Fruit fly (Drosophila melanogaster) whole organism, embryonic: Measurements from ENCODE around the gene Sry-alpha.
A peak's percentile ranks its signal among the peaks of the same experiment; 100 is the strongest.

Experiments used
- Abd-B ChIP-seq: fragments of 200-800 bp; sonication (Bioruptor generic); optimal IDR thresholded peaks from 2 replicates; lab custom pipeline; 2018; ENCODE audit warnings: missing biosample characterization, mild to moderate bottlenecking, missing genetic modification characterization, moderate library complexity
- Ada2b ChIP-seq: fragments of 200-800 bp; sonication (Bioruptor generic); IDR thresholded peaks from 2 replicates; pipeline ENCODE4 v1.3.6; 2022; ENCODE audit warnings: missing biosample characterization, missing genetic modification characterization
- Blimp-1 ChIP-seq: fragments of 200-800 bp; sonication (Bioruptor generic); optimal IDR thresholded peaks from 3 replicates; lab custom pipeline; 2018; ENCODE audit warnings: missing biosample characterization, missing genetic modification characterization, mild to moderate bottlenecking, moderate library complexity, missing genetic modification reagents
- Bteb2 ChIP-seq: fragments of 200-800 bp; sonication (Bioruptor generic); optimal IDR thresholded peaks from 2 replicates; lab custom pipeline; 2016; ENCODE audit warnings: missing biosample characterization, missing genetic modification characterization
- CG10959 ChIP-seq: fragments of 200-800 bp; sonication (Bioruptor generic); IDR thresholded peaks from 2 replicates; pipeline ENCODE4 v1.3.6; 2022; ENCODE audit warnings: missing biosample characterization, missing genetic modification characterization
- CG14667 ChIP-seq: fragments of 200-800 bp; sonication (Bioruptor generic); IDR thresholded peaks from 2 replicates; pipeline ENCODE4 v1.3.6; 2022; ENCODE audit warnings: missing biosample characterization, missing genetic modification characterization
- CG15011 ChIP-seq: fragments of 200-800 bp; sonication (Bioruptor generic); optimal IDR thresholded peaks from 3 replicates; lab custom pipeline; 2018; ENCODE audit warnings: missing biosample characterization, mild to moderate bottlenecking, missing genetic modification characterization
- CG15073 ChIP-seq: fragments of 200-800 bp; sonication (Bioruptor generic); optimal IDR thresholded peaks from 2 replicates; lab custom pipeline; 2016; ENCODE audit warnings: missing biosample characterization, missing genetic modification characterization
- CG18599 ChIP-seq: fragments of 200-800 bp; sonication (Bioruptor generic); optimal IDR thresholded peaks from 3 replicates; lab custom pipeline; 2017; ENCODE audit warnings: missing biosample characterization, missing genetic modification characterization, mild to moderate bottlenecking, moderate library complexity, missing genetic modification reagents
- CG2202 ChIP-seq: fragments of 200-800 bp; sonication (Bioruptor generic); optimal IDR thresholded peaks from 2 replicates; lab custom pipeline; 2018; ENCODE audit warnings: missing biosample characterization, mild to moderate bottlenecking, missing genetic modification characterization
- CG31224 ChIP-seq: fragments of 200-800 bp; sonication (Bioruptor generic); IDR thresholded peaks from 2 replicates; pipeline ENCODE4 v1.3.6; 2022; ENCODE audit warnings: missing biosample characterization, missing genetic modification characterization
- CG3281 ChIP-seq: fragments of 200-800 bp; sonication (Bioruptor generic); optimal IDR thresholded peaks from 3 replicates; lab custom pipeline; 2017; ENCODE audit warnings: missing biosample characterization, mild to moderate bottlenecking, missing genetic modification characterization
- CG34422 ChIP-seq: fragments of 200-800 bp; sonication (Bioruptor generic); IDR thresholded peaks from 3 replicates; pipeline ENCODE4 v1.3.6; 2022; ENCODE audit warnings: missing biosample characterization, missing genetic modification characterization
- CG4730 ChIP-seq: fragments of 200-800 bp; sonication (Bioruptor generic); IDR thresholded peaks from 2 replicates; pipeline ENCODE4 v1.3.6; 2022; ENCODE audit warnings: missing biosample characterization, missing genetic modification characterization
- CG6272 ChIP-seq: fragments of 200-800 bp; sonication (Bioruptor generic); IDR thresholded peaks from 2 replicates; pipeline ENCODE4 v1.3.6; 2022; ENCODE audit warnings: missing biosample characterization, missing genetic modification characterization
- CG7786 ChIP-seq: fragments of 200-800 bp; sonication (Bioruptor generic); optimal IDR thresholded peaks from 2 replicates; lab custom pipeline; 2016; ENCODE audit warnings: missing biosample characterization, missing genetic modification characterization
- CG8290 ChIP-seq, 3 experiments: fragments of 200-800 bp; sonication (Bioruptor generic); optimal IDR thresholded peaks; 2 replicates each; lab custom pipeline; 2016 to 2019; ENCODE audit warnings: missing biosample characterization in 3 of 3, missing genetic modification characterization in 3 of 3, mild to moderate bottlenecking in 2 of 3, moderate library complexity in 1 of 3
- Dll ChIP-seq: fragments of 200-800 bp; sonication (Bioruptor generic); IDR thresholded peaks from 4 replicates; pipeline ENCODE4 v1.3.6; 2022; ENCODE audit warnings: missing biosample characterization, missing genetic modification characterization; ENCODE audit not compliant: partially characterized antibody
- Doc2 ChIP-seq: fragments of 200-800 bp; sonication (Bioruptor generic); IDR thresholded peaks from 2 replicates; pipeline ENCODE4 v1.3.6; 2022; ENCODE audit warnings: missing biosample characterization, missing genetic modification characterization
- Ets65A ChIP-seq: fragments of 200-800 bp; sonication (Bioruptor generic); peaks from one replicate; lab custom pipeline; 2016; ENCODE audit warnings: missing biosample characterization, missing genetic modification characterization
- Fer1 ChIP-seq: fragments of 200-800 bp; sonication (Bioruptor generic); optimal IDR thresholded peaks from 2 replicates; lab custom pipeline; 2017; ENCODE audit warnings: missing biosample characterization, mild to moderate bottlenecking, missing genetic modification characterization
- Fer2 ChIP-seq: fragments of 200-800 bp; sonication (Bioruptor generic); optimal IDR thresholded peaks from 2 replicates; lab custom pipeline; 2018; ENCODE audit warnings: missing biosample characterization, mild to moderate bottlenecking, missing genetic modification characterization, moderate library complexity
- Gug ChIP-seq: fragments of 200-800 bp; sonication (Bioruptor generic); IDR thresholded peaks from 4 replicates; pipeline ENCODE4 v1.3.6; 2022; ENCODE audit warnings: missing biosample characterization, missing genetic modification characterization
- HHEX ChIP-seq: fragments of 200-800 bp; sonication (Bioruptor generic); optimal IDR thresholded peaks from 3 replicates; lab custom pipeline; 2017; ENCODE audit warnings: missing biosample characterization, mild to moderate bottlenecking, missing genetic modification characterization, missing genetic modification reagents
- Jarid2 ChIP-seq: fragments of 200-800 bp; sonication (Bioruptor generic); optimal IDR thresholded peaks from 3 replicates; lab custom pipeline; 2017; ENCODE audit warnings: mild to moderate bottlenecking, missing biosample characterization, missing genetic modification reagents, missing genetic modification characterization
- Neu2 ChIP-seq: fragments of 200-800 bp; sonication (Bioruptor generic); optimal IDR thresholded peaks from 3 replicates; lab custom pipeline; 2016; ENCODE audit warnings: missing biosample characterization, missing genetic modification characterization, borderline replicate concordance
- Nf-YB ChIP-seq: fragments of 200-800 bp; sonication (Bioruptor generic); optimal IDR thresholded peaks from 3 replicates; lab custom pipeline; 2019; ENCODE audit warnings: missing biosample characterization, mild to moderate bottlenecking, missing genetic modification characterization, moderate library complexity
- Oli ChIP-seq: fragments of 200-800 bp; sonication (Bioruptor generic); optimal IDR thresholded peaks from 2 replicates; lab custom pipeline; 2018; ENCODE audit warnings: missing biosample characterization, mild to moderate bottlenecking, missing genetic modification characterization, moderate library complexity
- al ChIP-seq: fragments of 200-800 bp; sonication (Bioruptor generic); IDR thresholded peaks from 2 replicates; pipeline ENCODE4 v1.3.6; 2022; ENCODE audit warnings: missing biosample characterization, missing genetic modification characterization
- amos ChIP-seq: fragments of 200-800 bp; sonication (Bioruptor generic); IDR thresholded peaks from 2 replicates; pipeline ENCODE4 v1.3.6; 2022; ENCODE audit warnings: missing biosample characterization, missing genetic modification characterization; ENCODE audit not compliant: partially characterized antibody
- bigmax ChIP-seq: fragments of 200-800 bp; sonication (Bioruptor generic); optimal IDR thresholded peaks from 2 replicates; lab custom pipeline; 2018; ENCODE audit warnings: missing biosample characterization, mild to moderate bottlenecking, missing genetic modification characterization
- ci ChIP-seq: fragments of 200-800 bp; sonication (Bioruptor generic); IDR thresholded peaks from 3 replicates; pipeline ENCODE4 v1.3.6; 2022; ENCODE audit warnings: missing biosample characterization, missing genetic modification characterization
- corto ChIP-seq: fragments of 200-800 bp; sonication (Bioruptor generic); optimal IDR thresholded peaks from 2 replicates; lab custom pipeline; 2016; ENCODE audit warnings: missing biosample characterization, mild to moderate bottlenecking, missing genetic modification characterization, moderate library complexity
- dimm ChIP-seq: fragments of 200-800 bp; sonication (Bioruptor generic); IDR thresholded peaks from 2 replicates; pipeline ENCODE4 v1.3.6; 2022; ENCODE audit warnings: missing biosample characterization, missing genetic modification characterization
- exex ChIP-seq: fragments of 200-800 bp; sonication (Bioruptor generic); optimal IDR thresholded peaks from 4 replicates; lab custom pipeline; 2018; ENCODE audit warnings: missing biosample characterization, mild to moderate bottlenecking, missing genetic modification characterization, moderate library complexity
- lab ChIP-seq: fragments of 200-800 bp; sonication (Bioruptor generic); optimal IDR thresholded peaks from 3 replicates; lab custom pipeline; 2017; ENCODE audit warnings: missing biosample characterization, missing genetic modification characterization, mild to moderate bottlenecking, moderate library complexity, missing genetic modification reagents
- luna ChIP-seq: fragments of 200-800 bp; sonication (Bioruptor generic); optimal IDR thresholded peaks from 2 replicates; lab custom pipeline; 2016; ENCODE audit warnings: missing biosample characterization, missing genetic modification characterization
- nmo ChIP-seq: fragments of 200-800 bp; sonication (Bioruptor generic); optimal IDR thresholded peaks from 2 replicates; lab custom pipeline; 2018; ENCODE audit warnings: missing biosample characterization, mild to moderate bottlenecking, missing genetic modification characterization, moderate library complexity
- pb ChIP-seq: fragments of 200-800 bp; sonication (Bioruptor generic); optimal IDR thresholded peaks from 3 replicates; lab custom pipeline; 2016; ENCODE audit warnings: missing biosample characterization, missing genetic modification characterization
- pfk ChIP-seq: fragments of 200-800 bp; sonication (Bioruptor generic); optimal IDR thresholded peaks from 2 replicates; lab custom pipeline; 2018; ENCODE audit warnings: missing biosample characterization, mild to moderate bottlenecking, missing genetic modification characterization, moderate library complexity
- pnt ChIP-seq: fragments of 200-800 bp; sonication (Bioruptor generic); optimal IDR thresholded peaks from 3 replicates; lab custom pipeline; 2016; ENCODE audit warnings: missing biosample characterization, missing genetic modification characterization
- row ChIP-seq: fragments of 200-800 bp; sonication (Bioruptor generic); IDR thresholded peaks from 3 replicates; pipeline ENCODE4 v1.3.6; 2022; ENCODE audit warnings: missing biosample characterization, missing genetic modification characterization
- run ChIP-seq: fragments of 200-800 bp; sonication (Bioruptor generic); optimal IDR thresholded peaks from 3 replicates; lab custom pipeline; 2018; ENCODE audit warnings: missing biosample characterization, mild to moderate bottlenecking, missing genetic modification characterization
- schlank ChIP-seq: fragments of 200-800 bp; sonication (Bioruptor generic); optimal IDR thresholded peaks from 2 replicates; lab custom pipeline; 2018; ENCODE audit warnings: missing biosample characterization, mild to moderate bottlenecking, missing genetic modification characterization
- scrt ChIP-seq: fragments of 200-800 bp; sonication (Bioruptor generic); optimal IDR thresholded peaks from 2 replicates; lab custom pipeline; 2018; ENCODE audit warnings: missing biosample characterization, mild to moderate bottlenecking, missing genetic modification characterization, moderate library complexity
- sim ChIP-seq: fragments of 200-800 bp; sonication (Bioruptor generic); IDR thresholded peaks from 2 replicates; pipeline ENCODE4 v1.3.6; 2022; ENCODE audit warnings: missing biosample characterization, missing genetic modification characterization
- sima ChIP-seq: fragments of 200-800 bp; sonication (Bioruptor generic); optimal IDR thresholded peaks from 2 replicates; lab custom pipeline; 2016; ENCODE audit warnings: missing biosample characterization, missing genetic modification characterization
- trem ChIP-seq: fragments of 200-800 bp; optimal IDR thresholded peaks from 3 replicates; lab custom pipeline; 2019; ENCODE audit warnings: missing biosample characterization, mild to moderate bottlenecking, missing genetic modification characterization, moderate library complexity
- zfh1 ChIP-seq: fragments of 200-800 bp; sonication (Bioruptor generic); IDR thresholded peaks from 3 replicates; pipeline ENCODE4 v1.3.6; 2022; ENCODE audit warnings: missing biosample characterization, missing genetic modification characterization

Sry-alpha gene

DNA sequence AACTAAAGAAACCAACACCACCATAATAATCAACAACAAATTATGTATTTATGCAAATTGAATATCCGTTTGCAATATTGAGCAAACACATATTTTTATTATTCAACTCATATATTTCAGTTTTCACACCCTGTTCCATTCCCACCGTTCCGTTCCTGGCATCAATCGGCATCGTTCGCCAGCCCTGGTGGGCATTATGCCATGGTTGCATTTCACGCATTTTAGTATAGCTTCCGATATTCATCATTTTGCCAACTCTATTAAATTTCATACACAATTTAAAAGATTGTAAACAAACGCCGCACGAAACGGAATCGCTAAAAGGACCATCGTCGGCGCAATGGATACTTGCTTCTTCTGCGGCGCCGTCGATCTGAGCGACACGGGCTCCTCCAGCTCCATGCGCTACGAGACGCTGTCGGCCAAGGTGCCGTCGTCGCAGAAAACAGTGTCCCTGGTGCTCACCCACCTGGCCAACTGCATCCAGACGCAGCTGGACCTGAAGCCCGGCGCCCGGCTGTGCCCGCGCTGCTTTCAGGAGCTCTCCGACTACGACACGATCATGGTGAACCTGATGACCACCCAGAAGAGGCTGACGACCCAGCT, 3.7 kb downstream of the Sry-alpha start, which contains the start of gene Sry-delta (continued):
- TF ChIP-seq Bteb2 (GFP tag; lab: Kevin White, UChicago) (peak; percentile 74), Gug (GFP tag; lab: Robert Waterston, UW) (peak; percentile 87; the same call in 3 of the 4 replicates), CG15011 (GFP tag; lab: Kevin White, UChicago) (no peak), schlank (tag; lab: Kevin White, UChicago) (peak; percentile 56), al (GFP tag; lab: Robert Waterston, UW) (peak; percentile 80), Doc2 (GFP tag; lab: Robert Waterston, UW) (no peak), zfh1 (peak; percentile 73; the same call in 2 of the 3 replicates), bigmax (GFP tag; lab: Kevin White, UChicago) (peak; percentile 79), Blimp-1 (no peak), luna (GFP tag; lab: Kevin White, UChicago) (peak; percentile 84), CG8290 (GFP tag; optimal IDR thresholded peaks at IDR 0.05; lab: Kevin White, UChicago) (peak; percentile 72), CG8290 (tag; optimal IDR thresholded peaks at IDR 0.05; lab: Kevin White, UChicago) (peak in 1 of 2 experiments; percentile 37), CG34422 (GFP tag; lab: Robert Waterston, UW) (peak; percentile 84), dimm (0 out of 2 replicates have a peak, but pooled peaks have one; percentile 3), scrt (GFP tag; lab: Kevin White, UChicago) (no peak), Nf-YB (no peak), pnt (GFP tag; lab: Kevin White, UChicago) (peak; percentile 86), Dll (peak; percentile 79), Fer1 (peak; percentile 76), CG4730 (peak; percentile 62), sim (GFP tag; lab: Robert Waterston, UW) (no peak), CG18599 (no peak), CG14667 (GFP tag; lab: Robert Waterston, UW) (peak; percentile 93), sima (peak; percentile 85), Oli (no peak), CG6272 (GFP tag; lab: Robert Waterston, UW) (peak; percentile 69), run (tag; lab: Kevin White, UChicago) (no peak), CG7786 (GFP tag; lab: Kevin White, UChicago) (peak; percentile 85), CG31224 (GFP tag; lab: Robert Waterston, UW) (peak; percentile 57), Neu2 (peak; percentile 14), Ets65A (GFP tag; lab: Kevin White, UChicago) (peak; percentile 99), ci (GFP tag; lab: Robert Waterston, UW) (peak; percentile 86), CG10959 (GFP tag; lab: Robert Waterston, UW) (no peak), row (peak; percentile 96), Abd-B (peak; percentile 86), pfk (GFP tag; lab: Kevin White, UChicago) (peak; percentile 99), trem (tag; lab: Kevin White, UChicago) (peak; percentile 83), amos (peak; percentile 81), CG2202 (tag; lab: Kevin White, UChicago) (peak; percentile 48), Fer2 (peak; percentile 42), CG3281 (peak; percentile 82), exex (tag; lab: Kevin White, UChicago) (no peak), nmo (GFP tag; lab: Kevin White, UChicago) (peak; percentile 81), HHEX (GFP tag; lab: Kevin White, UChicago) (peak; percentile 73), lab (no peak), Jarid2 (GFP tag; lab: Kevin White, UChicago) (no peak), CG15073 (peak; percentile 3), Ada2b (peak; percentile 77), pb (GFP tag; lab: Kevin White, UChicago) (no peak), corto (no peak)
